Fruit fly (Drosophila melanogaster) whole organism, prepupa: Measurements from ENCODE around the gene CG43307.

ENCODE experiments used
- Blimp-1 ChIP-seq: fragments of 200-800 bp; sonication (Bioruptor generic); optimal IDR thresholded peaks from 3 replicates; lab custom pipeline; 2017; ENCODE audit warnings: missing biosample characterization, missing genetic modification characterization, mild to moderate bottlenecking, moderate library complexity, missing genetic modification reagents
- CG10631 ChIP-seq: fragments of 200-800 bp; sonication (Bioruptor generic); optimal IDR thresholded peaks from 2 replicates; lab custom pipeline; 2016; ENCODE audit warnings: missing biosample characterization, missing genetic modification characterization
- CG15336 ChIP-seq: fragments of 200-800 bp; sonication (Bioruptor generic); IDR thresholded peaks from 2 replicates; pipeline ENCODE4 v1.3.6; 2022; ENCODE audit warnings: missing biosample characterization, missing genetic modification characterization
- CG1621 ChIP-seq: fragments of 200-800 bp; sonication (Bioruptor generic); optimal IDR thresholded peaks from 3 replicates; lab custom pipeline; 2018; ENCODE audit warnings: missing biosample characterization, mild to moderate bottlenecking, missing genetic modification characterization
- CG16779 ChIP-seq: fragments of 200-800 bp; sonication (Bioruptor generic); optimal IDR thresholded peaks from 3 replicates; lab custom pipeline; 2017; ENCODE audit warnings: missing biosample characterization, mild to moderate bottlenecking, missing genetic modification characterization
- CG3032 ChIP-seq: fragments of 200-800 bp; optimal IDR thresholded peaks from 2 replicates; lab custom pipeline; 2019; ENCODE audit warnings: missing biosample characterization, mild to moderate bottlenecking, missing genetic modification characterization, moderate library complexity
- CG31627 ChIP-seq: fragments of 200-800 bp; sonication (Bioruptor generic); optimal IDR thresholded peaks from 3 replicates; lab custom pipeline; 2016; ENCODE audit warnings: missing biosample characterization, missing genetic modification characterization
- CG4318 ChIP-seq: fragments of 200-800 bp; sonication (Bioruptor generic); optimal IDR thresholded peaks from 3 replicates; lab custom pipeline; 2017; ENCODE audit warnings: missing biosample characterization, mild to moderate bottlenecking, missing genetic modification characterization
- CG6163 ChIP-seq: fragments of 200-800 bp; sonication (Bioruptor generic); IDR thresholded peaks from 3 replicates; pipeline ENCODE4 v1.3.6; 2022; ENCODE audit warnings: missing biosample characterization, missing genetic modification characterization
- CG6276 ChIP-seq: fragments of 200-800 bp; sonication (Bioruptor generic); optimal IDR thresholded peaks from 2 replicates; lab custom pipeline; 2017; ENCODE audit warnings: missing biosample characterization, mild to moderate bottlenecking, missing genetic modification characterization
- CG6808 ChIP-seq: fragments of 200-800 bp; sonication (Bioruptor generic); optimal IDR thresholded peaks from 3 replicates; lab custom pipeline; 2017; ENCODE audit warnings: missing biosample characterization, missing genetic modification characterization, mild to moderate bottlenecking, moderate library complexity, missing genetic modification reagents
- CG6854 ChIP-seq: fragments of 200-800 bp; sonication (Bioruptor generic); optimal IDR thresholded peaks from 2 replicates; lab custom pipeline; 2017; ENCODE audit warnings: missing biosample characterization, mild to moderate bottlenecking, missing genetic modification characterization
- Eip75B ChIP-seq: fragments of 200-800 bp; sonication (Bioruptor generic); optimal IDR thresholded peaks from 3 replicates; lab custom pipeline; 2016; ENCODE audit warnings: missing biosample characterization, missing genetic modification characterization
- Eip78C ChIP-seq: fragments of 200-800 bp; sonication (Bioruptor generic); peaks from one replicate; lab custom pipeline; 2016; ENCODE audit warnings: missing biosample characterization, missing genetic modification characterization
- Ets21C ChIP-seq: fragments of 200-800 bp; sonication (Bioruptor generic); optimal IDR thresholded peaks from 3 replicates; lab custom pipeline; 2016; ENCODE audit warnings: missing biosample characterization, missing genetic modification characterization
- Gug ChIP-seq: fragments of 200-800 bp; sonication (Bioruptor generic); IDR thresholded peaks from 2 replicates; pipeline ENCODE4 v1.3.6; 2022; ENCODE audit warnings: missing biosample characterization, missing genetic modification characterization
- Hr38 ChIP-seq: sonication (Bioruptor generic); optimal IDR thresholded peaks from 2 replicates; lab custom pipeline; 2016; ENCODE audit warnings: missing biosample characterization, missing genetic modification characterization
- Hr39 ChIP-seq: fragments of 200-800 bp; sonication (Bioruptor generic); optimal IDR thresholded peaks from 2 replicates; lab custom pipeline; 2016; ENCODE audit warnings: missing biosample characterization, missing genetic modification characterization
- Met ChIP-seq: fragments of 200-800 bp; sonication (Bioruptor generic); optimal IDR thresholded peaks from 3 replicates; lab custom pipeline; 2016; ENCODE audit warnings: missing biosample characterization, missing genetic modification characterization
- Smox ChIP-seq: fragments of 200-800 bp; sonication (Bioruptor generic); optimal IDR thresholded peaks from 3 replicates; lab custom pipeline; 2016; ENCODE audit warnings: missing biosample characterization, missing genetic modification characterization
- Sox102F ChIP-seq: fragments of 200-800 bp; sonication (Bioruptor generic); optimal IDR thresholded peaks from 2 replicates; lab custom pipeline; 2016; ENCODE audit warnings: missing biosample characterization, mild to moderate bottlenecking, missing genetic modification characterization
- Sox14 ChIP-seq: fragments of 200-800 bp; sonication (Bioruptor generic); optimal IDR thresholded peaks from 3 replicates; lab custom pipeline; 2016; ENCODE audit warnings: missing biosample characterization, missing genetic modification characterization
- Sox15 ChIP-seq: fragments of 200-800 bp; sonication (Bioruptor generic); optimal IDR thresholded peaks from 3 replicates; lab custom pipeline; 2016; ENCODE audit warnings: missing biosample characterization, missing genetic modification characterization
- achi ChIP-seq: fragments of 200-800 bp; sonication (Bioruptor generic); optimal IDR thresholded peaks from 3 replicates; lab custom pipeline; 2016; ENCODE audit warnings: missing biosample characterization, missing genetic modification characterization
- acj6 ChIP-seq: fragments of 200-800 bp; sonication (Bioruptor generic); optimal IDR thresholded peaks from 3 replicates; lab custom pipeline; 2016; ENCODE audit warnings: missing biosample characterization, missing genetic modification characterization
- cyc ChIP-seq: fragments of 200-800 bp; sonication (Bioruptor generic); optimal IDR thresholded peaks from 3 replicates; lab custom pipeline; 2016; ENCODE audit warnings: missing biosample characterization, missing genetic modification characterization
- dsx ChIP-seq: fragments of 200-800 bp; optimal IDR thresholded peaks from 3 replicates; lab custom pipeline; 2019; ENCODE audit warnings: missing biosample characterization, mild to moderate bottlenecking, missing genetic modification characterization, moderate library complexity; ENCODE audit not compliant: poor library complexity, severe bottlenecking
- esn ChIP-seq: fragments of 200-800 bp; sonication (Bioruptor generic); optimal IDR thresholded peaks from 2 replicates; lab custom pipeline; 2016; ENCODE audit warnings: missing biosample characterization, mild to moderate bottlenecking, missing genetic modification characterization, moderate library complexity
- fd59A ChIP-seq: fragments of 200-800 bp; sonication (Bioruptor generic); optimal IDR thresholded peaks from 2 replicates; lab custom pipeline; 2017; ENCODE audit warnings: missing biosample characterization, mild to moderate bottlenecking, missing genetic modification characterization, missing genetic modification reagents
- fkh ChIP-seq: fragments of 200-800 bp; sonication (Bioruptor generic); optimal IDR thresholded peaks from 3 replicates; lab custom pipeline; 2017; ENCODE audit warnings: missing biosample characterization, mild to moderate bottlenecking, missing genetic modification characterization, moderate library complexity
- lz ChIP-seq: fragments of 200-800 bp; sonication (Bioruptor generic); optimal IDR thresholded peaks from 3 replicates; lab custom pipeline; 2016; ENCODE audit warnings: missing biosample characterization, missing genetic modification characterization
- net ChIP-seq: fragments of 200-800 bp; sonication (Bioruptor generic); optimal IDR thresholded peaks from 3 replicates; lab custom pipeline; 2016; ENCODE audit warnings: missing biosample characterization, missing genetic modification characterization
- pdm3 ChIP-seq: fragments of 200-800 bp; sonication (Bioruptor generic); optimal IDR thresholded peaks from 3 replicates; lab custom pipeline; 2016; ENCODE audit warnings: missing biosample characterization, missing genetic modification characterization
- ss ChIP-seq, 2 experiments: fragments of 200-800 bp; sonication (Bioruptor generic); optimal IDR thresholded peaks; 2 replicates in 1 of 2; 3 replicates in 1 of 2; lab custom pipeline; 2017 to 2018; ENCODE audit warnings: mild to moderate bottlenecking in 2 of 2, missing biosample characterization in 2 of 2, missing genetic modification characterization in 2 of 2, moderate library complexity in 1 of 2
- svp ChIP-seq: fragments of 200-800 bp; sonication (Bioruptor generic); peaks from one replicate; lab custom pipeline; 2016; ENCODE audit warnings: missing biosample characterization, missing genetic modification characterization
- topi ChIP-seq: fragments of 200-800 bp; sonication (Bioruptor generic); optimal IDR thresholded peaks from 3 replicates; lab custom pipeline; 2016; ENCODE audit warnings: missing biosample characterization, missing genetic modification characterization
- vri ChIP-seq: fragments of 200-800 bp; sonication (Bioruptor generic); optimal IDR thresholded peaks from 3 replicates; lab custom pipeline; 2016; ENCODE audit warnings: missing biosample characterization, mild to moderate bottlenecking, missing genetic modification characterization

CG43307 gene

DNA sequence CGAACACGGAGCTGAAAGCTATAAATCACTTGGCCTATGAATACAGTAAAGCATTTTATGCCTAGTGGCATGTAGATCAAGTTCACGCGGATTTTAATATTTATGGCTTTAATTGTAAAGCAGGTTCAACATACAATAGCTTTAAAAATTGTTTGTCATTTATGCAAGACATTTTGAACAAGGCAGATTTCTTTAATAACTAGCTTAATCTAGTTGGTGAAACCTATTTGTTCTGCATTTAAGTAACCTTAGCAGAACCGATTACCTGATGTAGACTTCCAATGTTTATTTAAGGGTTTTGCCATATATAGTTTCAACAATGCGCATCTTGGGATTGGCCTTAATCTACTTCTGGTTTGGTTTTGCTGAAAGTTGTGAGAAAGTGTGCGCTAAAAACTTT is at the start of gene CG43307:
CG43307 (plus strand) TSS at position 301 of the 400 bp plus-strand sequence.
- TF ChIP-seq dsx, result no peak
- no peak for TF ChIP-seq svp (GFP tag; lab: Kevin White, UChicago)
- TF ChIP-seq CG6276, result no peak
- TF ChIP-seq Hr38 (GFP tag; lab: Kevin White, UChicago), result no peak
- no peak for TF ChIP-seq Smox (GFP tag; lab: Kevin White, UChicago)
- TF ChIP-seq esn, result no peak

DNA sequence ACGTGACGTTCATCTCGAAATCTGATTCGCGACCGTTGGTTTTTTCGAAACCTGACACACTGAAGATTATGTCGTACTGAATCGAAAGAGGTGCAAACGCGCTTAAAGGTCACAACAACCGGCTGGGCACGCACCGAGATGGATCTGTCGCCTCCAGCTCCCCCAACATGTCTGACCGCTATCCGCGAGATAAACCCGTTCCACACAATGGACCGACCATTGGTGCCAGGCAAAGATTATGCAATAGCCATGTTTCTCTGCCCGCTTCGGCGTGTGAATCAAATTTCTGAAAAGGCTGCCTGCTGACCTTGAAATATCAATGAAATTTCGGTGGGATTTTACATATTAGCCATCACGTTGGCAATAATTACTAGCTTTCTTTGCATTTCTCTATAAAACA is 46.2 kb upstream of the CG43307 start:
- TF ChIP-seq vri (GFP tag; lab: Kevin White, UChicago) (peak; percentile 77), svp (GFP tag; lab: Kevin White, UChicago) (no peak)

DNA sequence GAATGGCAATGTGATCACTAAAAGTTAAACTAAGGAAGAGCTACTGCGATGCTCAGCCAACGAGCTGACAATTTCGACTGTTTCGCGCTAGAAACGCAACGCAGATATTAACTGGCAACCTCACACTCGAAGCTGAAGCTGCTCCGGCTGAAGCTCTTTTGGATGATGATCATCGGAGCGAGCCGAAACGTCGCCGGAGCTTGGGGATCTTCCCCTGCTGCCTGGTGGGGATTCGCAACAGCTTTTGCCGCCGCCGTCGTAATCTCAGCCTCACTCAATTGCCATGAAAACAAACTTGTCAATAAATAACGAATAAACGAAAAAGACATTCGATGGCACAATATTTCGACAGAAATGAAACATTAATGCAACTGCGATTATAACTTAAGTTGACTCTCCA is 45.3 kb upstream of the CG43307 start, which contains the start of gene obst-E:
obst-E (minus strand) TSS at position 101 of the 400 bp plus-strand sequence.
- TF ChIP-seq ss (GFP tag; optimal IDR thresholded peaks at IDR 0.05; lab: Kevin White, UChicago), result no peak
- TF ChIP-seq pdm3, result no peak
- TF ChIP-seq Met (GFP tag; lab: Kevin White, UChicago), result no peak
- no peak for TF ChIP-seq Gug (GFP tag; lab: Robert Waterston, UW)
- no peak for TF ChIP-seq Sox14 (GFP tag; lab: Kevin White, UChicago)
- no peak for TF ChIP-seq CG15336 (GFP tag; lab: Robert Waterston, UW)
- TF ChIP-seq Sox15 (GFP tag; lab: Kevin White, UChicago), result no peak
- TF ChIP-seq CG6276, result no peak
- TF ChIP-seq fkh (GFP tag; lab: Kevin White, UChicago), result no peak
- no peak for TF ChIP-seq Ets21C (GFP tag; lab: Kevin White, UChicago)
- TF ChIP-seq topi (GFP tag; lab: Kevin White, UChicago), result no peak
- no peak for TF ChIP-seq Hr38 (GFP tag; lab: Kevin White, UChicago)
- TF ChIP-seq CG10631 (GFP tag; lab: Kevin White, UChicago), result no peak
- no peak for TF ChIP-seq dsx
- TF ChIP-seq Sox102F (GFP tag; lab: Kevin White, UChicago), result no peak
- TF ChIP-seq CG6808, result no peak
- no peak for TF ChIP-seq Blimp-1 (GFP tag; lab: Kevin White, UChicago)
- TF ChIP-seq, all 60 proteins: peak for 0

DNA sequence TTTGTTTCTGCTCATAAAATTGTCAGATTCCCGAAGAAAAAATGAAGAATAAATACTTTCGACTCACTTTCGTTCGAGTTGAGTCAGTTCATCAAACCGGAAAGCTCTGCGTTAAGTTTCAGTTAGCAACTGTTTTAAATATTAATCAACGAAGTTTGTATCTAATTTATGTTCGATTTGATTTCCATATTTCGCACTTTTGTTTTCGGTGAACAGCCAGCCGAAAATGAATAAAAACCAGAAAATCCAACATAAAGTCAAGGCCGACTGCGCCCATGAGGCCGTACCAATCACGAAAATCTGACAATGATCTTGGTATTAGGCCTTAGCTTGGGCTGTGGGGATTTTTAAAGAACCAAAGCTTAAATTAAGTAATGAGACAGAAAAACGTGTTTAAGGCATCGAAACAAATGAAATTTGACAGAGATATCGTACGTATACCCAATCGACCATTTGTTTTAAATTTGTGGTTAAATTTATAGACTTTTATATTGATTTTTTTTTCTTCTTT is 44.8 kb upstream of the CG43307 start:
- TF ChIP-seq CG4318 (no peak), Sox14 (GFP tag; lab: Kevin White, UChicago) (no peak), net (GFP tag; lab: Kevin White, UChicago) (no peak), fd59A (no peak), acj6 (no peak), CG1621 (no peak), CG16779 (tag; lab: Kevin White, UChicago) (no peak), Gug (GFP tag; lab: Robert Waterston, UW) (no peak), Blimp-1 (GFP tag; lab: Kevin White, UChicago) (no peak), CG6854 (GFP tag; lab: Kevin White, UChicago) (no peak), ss (GFP tag; optimal IDR thresholded peaks at IDR 0.05; lab: Kevin White, UChicago) (no peak), lz (GFP tag; lab: Kevin White, UChicago) (no peak), pdm3 (no peak), CG3032 (tag; lab: Kevin White, UChicago) (no peak), topi (GFP tag; lab: Kevin White, UChicago) (no peak), CG6163 (GFP tag; lab: Robert Waterston, UW) (no peak), Eip75B (no peak)

DNA sequence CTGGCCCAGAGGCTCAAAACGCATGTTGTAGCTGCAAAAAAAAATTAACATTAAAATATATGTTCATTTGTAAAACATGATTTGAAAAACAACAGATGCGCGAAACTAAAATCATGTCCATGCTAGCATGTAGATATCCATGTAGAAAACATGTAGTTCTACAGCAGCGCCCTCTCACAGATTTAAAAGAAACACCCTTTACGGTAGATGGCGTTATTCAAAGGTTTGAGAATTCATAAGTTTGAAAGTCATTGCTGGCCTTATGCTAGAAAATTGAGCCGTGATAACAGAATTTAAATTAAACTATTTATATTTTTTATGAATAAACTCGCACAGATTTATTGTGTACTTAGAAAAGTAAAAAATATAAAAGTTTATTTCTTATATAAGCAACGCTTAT is 40.2 kb upstream of the CG43307 start:
- peak; percentile 23 for TF ChIP-seq Eip78C (GFP tag; lab: Kevin White, UChicago)
- TF ChIP-seq cyc (GFP tag; lab: Kevin White, UChicago), result peak; percentile 35
- no peak for TF ChIP-seq CG15336 (GFP tag; lab: Robert Waterston, UW)
- TF ChIP-seq Hr39 (GFP tag; lab: Kevin White, UChicago), result peak; percentile 23
- no peak for TF ChIP-seq achi (GFP tag; lab: Kevin White, UChicago)
- no peak for TF ChIP-seq pdm3
- peak; percentile 27 for TF ChIP-seq CG31627
